Fruit fly (Drosophila melanogaster) whole organism, pupa: ENCODE measurements around the gene CG18404.

Experiments used
- CG10348 ChIP-seq: fragments of 200-800 bp; sonication (Bioruptor generic); IDR thresholded peaks from 2 replicates; pipeline ENCODE4 v1.3.6; 2022; ENCODE audit warnings: missing biosample characterization, missing genetic modification characterization
- CG12605 ChIP-seq: fragments of 200-800 bp; sonication (Bioruptor generic); IDR thresholded peaks from 2 replicates; pipeline ENCODE4 v1.3.6; 2022; ENCODE audit warnings: missing biosample characterization, missing genetic modification characterization
- CG13204 ChIP-seq: fragments of 200-800 bp; sonication (Bioruptor generic); optimal IDR thresholded peaks from 2 replicates; lab custom pipeline; 2018; ENCODE audit warnings: missing biosample characterization, mild to moderate bottlenecking, missing genetic modification characterization, moderate library complexity
- CG17806 ChIP-seq: fragments of 200-800 bp; sonication (Bioruptor generic); optimal IDR thresholded peaks from 2 replicates; lab custom pipeline; 2018; ENCODE audit warnings: missing biosample characterization, mild to moderate bottlenecking, missing genetic modification characterization, moderate library complexity
- CG34367 ChIP-seq: fragments of 200-800 bp; sonication (Bioruptor generic); optimal IDR thresholded peaks from 2 replicates; lab custom pipeline; 2018; ENCODE audit warnings: missing biosample characterization, mild to moderate bottlenecking, missing genetic modification characterization
- CG4496 ChIP-seq: fragments of 200-800 bp; sonication (Bioruptor generic); IDR thresholded peaks from 3 replicates; pipeline ENCODE4 v1.3.6; 2022; ENCODE audit warnings: missing biosample characterization, missing genetic modification characterization
- CG8159 ChIP-seq: fragments of 200-800 bp; sonication (Bioruptor generic); optimal IDR thresholded peaks from 3 replicates; lab custom pipeline; 2018; ENCODE audit warnings: missing biosample characterization, mild to moderate bottlenecking, missing genetic modification characterization, moderate library complexity
- CG9948 ChIP-seq: fragments of 200-800 bp; sonication (Bioruptor generic); optimal IDR thresholded peaks from 2 replicates; lab custom pipeline; 2018; ENCODE audit warnings: missing biosample characterization, mild to moderate bottlenecking, missing genetic modification characterization, moderate library complexity
- D1 ChIP-seq: fragments of 200-800 bp; sonication (Bioruptor generic); optimal IDR thresholded peaks from 2 replicates; lab custom pipeline; 2018; ENCODE audit warnings: missing biosample characterization, mild to moderate bottlenecking, missing genetic modification characterization, moderate library complexity
- EcR ChIP-seq: fragments of 200-800 bp; sonication (Bioruptor generic); optimal IDR thresholded peaks from 3 replicates; lab custom pipeline; 2019; ENCODE audit warnings: missing biosample characterization, missing genetic modification characterization, mild to moderate bottlenecking, moderate library complexity, missing genetic modification reagents
- Pif1A ChIP-seq: fragments of 200-800 bp; sonication (Bioruptor generic); optimal IDR thresholded peaks from 3 replicates; lab custom pipeline; 2016; ENCODE audit warnings: missing biosample characterization, missing genetic modification characterization
- Pif1B ChIP-seq: fragments of 200-800 bp; sonication (Bioruptor generic); optimal IDR thresholded peaks from 3 replicates; lab custom pipeline; 2016; ENCODE audit warnings: missing biosample characterization, missing genetic modification characterization
- fd96Ca ChIP-seq: fragments of 200-800 bp; sonication (Bioruptor generic); IDR thresholded peaks from 3 replicates; pipeline ENCODE4 v1.3.6; 2022; ENCODE audit warnings: missing biosample characterization, missing genetic modification characterization
- rn ChIP-seq: fragments of 200-800 bp; sonication (Bioruptor generic); IDR thresholded peaks from 2 replicates; pipeline ENCODE4 v1.3.6; 2022; ENCODE audit warnings: missing biosample characterization, missing genetic modification characterization

DNA sequence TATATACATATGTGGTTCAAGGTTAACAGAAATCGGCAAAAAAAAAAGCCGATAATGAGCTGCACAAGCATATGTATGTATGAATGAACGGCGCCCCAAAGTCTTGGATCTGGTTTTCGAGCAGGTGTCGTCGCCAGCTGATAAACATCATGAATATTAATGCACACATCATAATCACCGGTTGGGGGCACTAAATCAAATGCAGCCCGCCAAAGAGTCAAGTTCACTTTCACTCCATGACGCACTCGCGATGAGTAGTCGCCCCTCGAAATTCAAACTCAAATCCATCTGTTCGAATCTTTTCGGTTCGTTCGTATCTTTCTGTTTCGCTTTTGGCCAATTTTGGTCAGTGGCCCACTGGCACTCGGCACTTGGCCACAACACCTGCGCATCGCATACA, 12.7 kb upstream of the CG18404 start:
- TF ChIP-seq rn (GFP tag; lab: Robert Waterston, UW) (no peak), CG17806 (tag; lab: Kevin White, UChicago) (no peak), CG9948 (tag; lab: Kevin White, UChicago) (no peak), CG13204 (GFP tag; lab: Kevin White, UChicago) (no peak), Pif1B (GFP tag; lab: Kevin White, UChicago) (no peak), CG8159 (tag; lab: Kevin White, UChicago) (no peak), CG4496 (no peak), CG12605 (GFP tag; lab: Robert Waterston, UW) (no peak), EcR (GFP tag; lab: Kevin White, UChicago) (no peak), D1 (tag; lab: Kevin White, UChicago) (no peak), Pif1A (GFP tag; lab: Kevin White, UChicago) (no peak), CG34367 (tag; lab: Kevin White, UChicago) (no peak), CG10348 (GFP tag; lab: Robert Waterston, UW) (no peak), fd96Ca (GFP tag; lab: Robert Waterston, UW) (no peak)
